Fruit fly (Drosophila melanogaster) Kc167 (cell line): Measurements from ENCODE around the gene klu.

Experiments used
- Myc ChIP-seq: fragments of >200 bp; optimal IDR thresholded peaks from 2 replicates; lab custom pipeline; 2017; ENCODE audit warnings: missing external identifiers
- Sin3A ChIP-seq: fragments of >200 bp; optimal IDR thresholded peaks from 2 replicates; lab custom pipeline; 2018; ENCODE audit warnings: missing external identifiers
- h ChIP-seq: fragments of >200 bp; optimal IDR thresholded peaks from 3 replicates; lab custom pipeline; 2018; ENCODE audit warnings: missing external identifiers
- insv ChIP-seq: fragments of >200 bp; optimal IDR thresholded peaks from 3 replicates; lab custom pipeline; 2018; ENCODE audit warnings: missing external identifiers
- psq ChIP-seq: fragments of >200 bp; optimal IDR thresholded peaks from 2 replicates; lab custom pipeline; 2017; ENCODE audit warnings: missing external identifiers
- ttk ChIP-seq: sonication (Bioruptor generic); optimal IDR thresholded peaks from 2 replicates; lab custom pipeline; 2017; ENCODE audit warnings: missing external identifiers

dm6 chr3L:11045009-11045408, 36.0 kb upstream of the klu start:
- no peak for TF ChIP-seq ttk (lab: Kevin White, UChicago)
- no peak for TF ChIP-seq h (lab: Kevin White, UChicago)
- TF ChIP-seq psq: no peak
- TF ChIP-seq Sin3A (lab: Kevin White, UChicago): no peak
- TF ChIP-seq Myc (lab: Kevin White, UChicago): no peak
- TF ChIP-seq insv: no peak
